Fruit fly (Drosophila melanogaster): Measurements from ENCODE around the gene Dcr-1.

Gene Dcr-1

dm6 chr3R:22690311-22690710 is 50.6 kb downstream of the Dcr-1 start, which contains the start of the genes wfs1 and Nup133 (continued):
- peak; percentile 81 for TF ChIP-seq BEAF-32 (GFP tag; optimal IDR thresholded peaks at IDR 0.05)
- TF ChIP-seq h (optimal IDR thresholded peaks at IDR 0.05): no peak
- peak; percentile 17 for TF ChIP-seq CG15011 (GFP tag; optimal IDR thresholded peaks at IDR 0.05)
- no peak for TF ChIP-seq lov (optimal IDR thresholded peaks at IDR 0.05)
- TF ChIP-seq lov (GFP tag; IDR thresholded peaks at IDR 0.05): no peak
- TF ChIP-seq CG8089 (GFP tag; optimal IDR thresholded peaks at IDR 0.05): no peak
- peak; percentile 86 for TF ChIP-seq CG33557 (GFP tag; optimal IDR thresholded peaks at IDR 0.05)
- TF ChIP-seq CG7987 (GFP tag; optimal IDR thresholded peaks at IDR 0.05): peak; percentile 45
- TF ChIP-seq B-H1 (GFP tag; IDR thresholded peaks at IDR 0.05): peak; percentile 25; the same call in 1 of the 3 replicates
- no peak for TF ChIP-seq p53 (GFP tag; optimal IDR thresholded peaks at IDR 0.05)
- peak; percentile 60 for TF ChIP-seq Six4 (GFP tag; optimal IDR thresholded peaks at IDR 0.05)
- peak; percentile 75; the same call in 2 of the 3 replicates for TF ChIP-seq CG11695 (GFP tag; IDR thresholded peaks at IDR 0.05)
- TF ChIP-seq CG17912 (GFP tag; optimal IDR thresholded peaks at IDR 0.05): no peak
- TF ChIP-seq ap (GFP tag; IDR thresholded peaks at IDR 0.05): no peak
- TF ChIP-seq CG4820 (GFP tag; optimal IDR thresholded peaks at IDR 0.05): peak; percentile 63
- TF ChIP-seq Sry-β (GFP tag; optimal IDR thresholded peaks at IDR 0.05): no peak
- peak; percentile 35 for TF ChIP-seq run (tag; optimal IDR thresholded peaks at IDR 0.05)
- TF ChIP-seq CG12071 (GFP tag; optimal IDR thresholded peaks at IDR 0.05): no peak
- TF ChIP-seq pb (GFP tag; optimal IDR thresholded peaks at IDR 0.05): no peak
- peak; percentile 43; the same call in 1 of the 2 replicates for TF ChIP-seq Ada2b (GFP tag; IDR thresholded peaks at IDR 0.05)
- no peak for TF ChIP-seq br (optimal IDR thresholded peaks at IDR 0.05)
- TF ChIP-seq Taf1 (GFP tag; IDR thresholded peaks at IDR 0.05): no peak
- TF ChIP-seq Stat92E (GFP tag; optimal IDR thresholded peaks at IDR 0.05): peak in 1 of 3 experiments; percentile 57
- TF ChIP-seq salm (tag; optimal IDR thresholded peaks at IDR 0.05): peak; percentile 49
- no peak for TF ChIP-seq mam (GFP tag; optimal IDR thresholded peaks at IDR 0.05)
- no peak for TF ChIP-seq Neu2 (GFP tag; optimal IDR thresholded peaks at IDR 0.05; ENCODE audit: borderline replicate concordance)
- no peak for TF ChIP-seq CG14965 (GFP tag; optimal IDR thresholded peaks at IDR 0.05; ENCODE audit: borderline replicate concordance)
- no peak for TF ChIP-seq jumu (GFP tag; optimal IDR thresholded peaks at IDR 0.05)
- no peak for TF ChIP-seq ham (GFP tag; IDR thresholded peaks at IDR 0.05)
- no peak for TF ChIP-seq bigmax (GFP tag; optimal IDR thresholded peaks at IDR 0.05)
- peak; percentile 50; the same call in 1 of the 3 replicates for TF ChIP-seq CG11456 (GFP tag; IDR thresholded peaks at IDR 0.05)
- no peak for TF ChIP-seq Bteb2 (GFP tag; optimal IDR thresholded peaks at IDR 0.05)
- TF ChIP-seq sob (GFP tag; IDR thresholded peaks at IDR 0.05): peak; percentile 78
- TF ChIP-seq CG5953 (GFP tag; IDR thresholded peaks at IDR 0.05): no peak
- TF ChIP-seq CG4404 (GFP tag; IDR thresholded peaks at IDR 0.05): no peak
- TF ChIP-seq croc (GFP tag; conservative IDR thresholded peaks at IDR 0.05): peak; percentile 13; the same call in 1 of the 3 replicates
- TF ChIP-seq Dip3 (GFP tag; optimal IDR thresholded peaks at IDR 0.05): no peak
- TF ChIP-seq CG14014 (GFP tag; IDR thresholded peaks at IDR 0.05): peak; percentile 79
- TF ChIP-seq CG12744 (GFP tag; optimal IDR thresholded peaks at IDR 0.05): no peak
- peak; percentile 32; the same call in 1 of the 2 replicates for TF ChIP-seq bbx (GFP tag; IDR thresholded peaks at IDR 0.05; ENCODE audit: partially characterized antibody)
- TF ChIP-seq tgo (GFP tag; IDR thresholded peaks at IDR 0.05): peak; percentile 68
- TF ChIP-seq CG8281 (tag; optimal IDR thresholded peaks at IDR 0.05): peak; percentile 13
- TF ChIP-seq CG17361 (GFP tag; IDR thresholded peaks at IDR 0.05): no peak; the same call in 1 of the 3 replicates
- TF ChIP-seq prd (optimal IDR thresholded peaks at IDR 0.05): no peak
- peak; percentile 80 for TF ChIP-seq prd (GFP tag; IDR thresholded peaks at IDR 0.05)
- TF ChIP-seq CG18764 (GFP tag; optimal IDR thresholded peaks at IDR 0.05): peak; percentile 64
- peak; percentile 68 for TF ChIP-seq CG4424 (GFP tag; optimal IDR thresholded peaks at IDR 0.05)
- peak; percentile 75 for TF ChIP-seq CG3847 (GFP tag; IDR thresholded peaks at IDR 0.05)
- peak; percentile 73 for TF ChIP-seq CG10209 (GFP tag; optimal IDR thresholded peaks at IDR 0.05)
- TF ChIP-seq danr (GFP tag; IDR thresholded peaks at IDR 0.05): no peak
- TF ChIP-seq Opbp (GFP tag; IDR thresholded peaks at IDR 0.05; ENCODE audit: partially characterized antibody): peak; percentile 67; the same call in 2 of the 3 replicates
- peak; percentile 66 for TF ChIP-seq Oli (tag; optimal IDR thresholded peaks at IDR 0.05)
